Worm (Caenorhabditis elegans): Measurements from ENCODE around the gene nuo-5.

nuo-5 gene

ce11 chrV:2730784-2731480 lies 32.2 kb downstream of the nuo-5 start, which contains the start of gene dod-3:
Gene dod-3, minus strand, starts transcription at chrV:2731098.
- TF ChIP-seq snpc-4 (tag; optimal IDR thresholded peaks at IDR 0.05) (no peak), ceh-39 (tag; optimal IDR thresholded peaks at IDR 0.05) (no peak), bed-3 (GFP tag; optimal IDR thresholded peaks at IDR 0.05) (no peak), nhr-28 (tag; optimal IDR thresholded peaks at IDR 0.05) (no peak), ham-2 (GFP tag; optimal IDR thresholded peaks at IDR 0.05) (no peak), M03D4.4 (tag; optimal IDR thresholded peaks at IDR 0.05) (no peak), mep-1 (tag; optimal IDR thresholded peaks at IDR 0.05) (no peak), ceh-43 (GFP tag; optimal IDR thresholded peaks at IDR 0.05) (no peak)

ce11 chrV:2734360-2734759 lies 35.6 kb downstream of the nuo-5 start, which contains the start of gene srg-57:
Gene srg-57, minus strand, starts transcription at chrV:2734460.
- TF ChIP-seq sptf-1 (tag; optimal IDR thresholded peaks at IDR 0.05) = no peak
- no peak for TF ChIP-seq unc-62 (GFP tag; optimal IDR thresholded peaks at IDR 0.05)
- TF ChIP-seq ceh-39 (tag; optimal IDR thresholded peaks at IDR 0.05) = no peak
- TF ChIP-seq hlh-1 (tag; optimal IDR thresholded peaks at IDR 0.05) = no peak
- no peak for TF ChIP-seq bed-3 (GFP tag; optimal IDR thresholded peaks at IDR 0.05)
- TF ChIP-seq cnd-1 (tag; optimal IDR thresholded peaks at IDR 0.05) = no peak
- TF ChIP-seq mab-5 (tag; optimal IDR thresholded peaks at IDR 0.05) = no peak
- TF ChIP-seq ceh-83 (GFP tag; optimal IDR thresholded peaks at IDR 0.05) = no peak
- TF ChIP-seq nhr-12 (tag; optimal IDR thresholded peaks at IDR 0.05) = no peak
- TF ChIP-seq mep-1 (tag; optimal IDR thresholded peaks at IDR 0.05) = no peak
- no peak for TF ChIP-seq nhr-2 (tag; optimal IDR thresholded peaks at IDR 0.05)
- no peak for TF ChIP-seq ztf-11 (tag; optimal IDR thresholded peaks at IDR 0.05)
- TF ChIP-seq snpc-4 (tag; optimal IDR thresholded peaks at IDR 0.05) = no peak
- TF ChIP-seq flh-1 (GFP tag; optimal IDR thresholded peaks at IDR 0.05) = no peak

- no peak for TF ChIP-seq elt-1 (tag; optimal IDR thresholded peaks at IDR 0.05; ENCODE audit: borderline replicate concordance, insufficient read depth)
- TF ChIP-seq mab-5 (tag; optimal IDR thresholded peaks at IDR 0.05) = no peak
Observed at ce11 chrV:2738174-2738573, 39.4 kb downstream of the nuo-5 start, which contains the start of gene srg-56. Gene srg-56, minus strand, starts transcription at chrV:2738274.

ce11 chrV:2739607-2740006 lies 40.8 kb downstream of the nuo-5 start:
- TF ChIP-seq nhr-76 (tag; optimal IDR thresholded peaks at IDR 0.05) = no peak
- no peak for TF ChIP-seq nhr-12 (tag; optimal IDR thresholded peaks at IDR 0.05)
- TF ChIP-seq ztf-11 (tag; optimal IDR thresholded peaks at IDR 0.05) = no peak
- no peak for TF ChIP-seq nhr-2 (tag; optimal IDR thresholded peaks at IDR 0.05)
- TF ChIP-seq flh-1 (GFP tag; optimal IDR thresholded peaks at IDR 0.05) = no peak
- TF ChIP-seq drap-1 (GFP tag; optimal IDR thresholded peaks at IDR 0.05) = no peak
- TF ChIP-seq zip-8 (tag; optimal IDR thresholded peaks at IDR 0.05) = no peak
- TF ChIP-seq lsy-2 (tag; optimal IDR thresholded peaks at IDR 0.05) = no peak
- no peak for TF ChIP-seq snpc-4 (tag; optimal IDR thresholded peaks at IDR 0.05)
- no peak for TF ChIP-seq cnd-1 (tag; optimal IDR thresholded peaks at IDR 0.05)
- no peak for TF ChIP-seq ces-1 (GFP tag; optimal IDR thresholded peaks at IDR 0.05)
- TF ChIP-seq nhr-237 (tag; optimal IDR thresholded peaks at IDR 0.05) = no peak
- TF ChIP-seq M03D4.4 (tag; optimal IDR thresholded peaks at IDR 0.05) = no peak
- TF ChIP-seq nhr-28 (tag; optimal IDR thresholded peaks at IDR 0.05) = no peak
- TF ChIP-seq pha-4 (tag; optimal IDR thresholded peaks at IDR 0.05) = no peak
- TF ChIP-seq elt-3 (tag; optimal IDR thresholded peaks at IDR 0.05) = no peak

- no peak for TF ChIP-seq nhr-28 (tag; optimal IDR thresholded peaks at IDR 0.05)
- no peak for TF ChIP-seq unc-62 (GFP tag; optimal IDR thresholded peaks at IDR 0.05)
- no peak for TF ChIP-seq blmp-1 (tag; optimal IDR thresholded peaks at IDR 0.05)
- no peak for TF ChIP-seq bed-3 (GFP tag; optimal IDR thresholded peaks at IDR 0.05)
- TF ChIP-seq zip-8 (tag; optimal IDR thresholded peaks at IDR 0.05) = no peak
- no peak for TF ChIP-seq nhr-2 (tag; optimal IDR thresholded peaks at IDR 0.05)
- TF ChIP-seq drap-1 (GFP tag; optimal IDR thresholded peaks at IDR 0.05) = no peak
- TF ChIP-seq lsy-2 (tag; optimal IDR thresholded peaks at IDR 0.05) = no peak
- no peak for TF ChIP-seq unc-39 (tag; optimal IDR thresholded peaks at IDR 0.05)
- TF ChIP-seq ham-2 (GFP tag; optimal IDR thresholded peaks at IDR 0.05) = no peak
- TF ChIP-seq hlh-1 (tag; optimal IDR thresholded peaks at IDR 0.05) = no peak
- no peak for TF ChIP-seq cnd-1 (tag; optimal IDR thresholded peaks at IDR 0.05)
- TF ChIP-seq pha-4 (tag; optimal IDR thresholded peaks at IDR 0.05) = no peak
- no peak for TF ChIP-seq unc-120 (tag; optimal IDR thresholded peaks at IDR 0.05; ENCODE audit: poor library complexity, severe bottlenecking)
- TF ChIP-seq elt-1 (tag; optimal IDR thresholded peaks at IDR 0.05; ENCODE audit: borderline replicate concordance, insufficient read depth) = no peak
- no peak for TF ChIP-seq sptf-1 (tag; optimal IDR thresholded peaks at IDR 0.05)
Observed at ce11 chrV:2740228-2740627, 41.5 kb downstream of the nuo-5 start, which contains the start of gene srg-61. Gene srg-61, minus strand, starts transcription at chrV:2740328.
